Fruit fly (Drosophila melanogaster) Kc167 (cell line): ENCODE measurements around the gene CG7084.

ENCODE experiments used
- Myc ChIP-seq: fragments of >200 bp; optimal IDR thresholded peaks from 2 replicates; lab custom pipeline; 2017; ENCODE audit warnings: missing external identifiers
- h ChIP-seq: fragments of >200 bp; optimal IDR thresholded peaks from 3 replicates; lab custom pipeline; 2018; ENCODE audit warnings: missing external identifiers
- psq ChIP-seq: fragments of >200 bp; optimal IDR thresholded peaks from 2 replicates; lab custom pipeline; 2017; ENCODE audit warnings: missing external identifiers

- TF ChIP-seq Myc (no peak), psq (no peak), h (no peak)
These were observed 32.0 kb downstream of the CG7084 start, which contains the start of gene CG33721 for dm6 chr3R:22330512-22331119.
